Worm (Caenorhabditis elegans) whole organism, L4/young adult: Measurements from ENCODE around the gene D1005.4.

ENCODE experiments used
- dao-5 ChIP-seq: sonication (generic microtip); optimal IDR thresholded peaks from 2 replicates; lab custom pipeline; 2016; ENCODE audit warnings: missing genotype, missing genetic modification characterization, moderate library complexity, missing compliant biosample characterization
- him-1 ChIP-seq: sonication (generic microtip); optimal IDR thresholded peaks from 2 replicates; lab custom pipeline; 2016; ENCODE audit warnings: missing genotype, missing genetic modification reagents, missing genetic modification characterization, missing compliant biosample characterization

DNA sequence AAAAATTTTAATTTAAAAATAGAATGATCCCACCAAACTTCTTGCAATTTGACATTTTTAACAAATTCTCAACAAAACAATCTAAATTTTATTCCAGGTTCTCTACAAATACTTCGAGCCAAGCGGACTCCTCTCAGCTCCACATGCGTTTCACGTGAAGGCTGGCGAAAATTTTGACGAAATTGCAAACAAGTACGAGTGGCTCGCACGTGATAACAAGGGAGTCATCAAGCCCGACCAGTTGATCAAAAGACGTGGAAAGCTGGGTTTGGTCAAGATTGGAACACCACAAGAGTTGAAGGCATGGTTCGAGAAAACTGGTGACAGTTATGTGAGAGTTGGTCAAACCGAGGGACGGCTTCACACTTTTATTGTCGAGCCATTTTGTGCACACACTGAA is 6.0 kb downstream of the D1005.4 start:
- no peak for TF ChIP-seq dao-5
- TF ChIP-seq him-1 (tag; lab: Kevin White, UChicago), result no peak
